Worm (Caenorhabditis elegans) whole organism, L1 larva: ENCODE results near the gene Y61B8B.3.

ENCODE experiments used
- C16A3.4 ChIP-seq: fragments of 150-350 bp; optimal IDR thresholded peaks from 2 replicates; lab custom pipeline; 2014; ENCODE audit warnings: missing biosample characterization, missing genetic modification characterization
- ama-1 ChIP-seq: fragments of 150-350 bp; optimal IDR thresholded peaks from 2 replicates; lab custom pipeline; 2014
- ceh-82 ChIP-seq, 3 experiments: fragments of 150-350 bp in 1 of 3; sonication (generic microtip) in 2 of 3; optimal IDR thresholded peaks; 2 replicates each; lab custom pipeline; 2014 to 2017; ENCODE audit warnings: missing biosample characterization in 3 of 3, missing genetic modification characterization in 3 of 3
- elt-2 ChIP-seq: sonication (generic microtip); optimal IDR thresholded peaks from 2 replicates; lab custom pipeline; 2016; ENCODE audit warnings: missing genetic modification characterization, mild to moderate bottlenecking, inconsistent platforms, missing compliant biosample characterization, missing genetic modification reagents
- lin-13 ChIP-seq: fragments of 150-350 bp; optimal IDR thresholded peaks from 2 replicates; lab custom pipeline; 2014; ENCODE audit warnings: missing biosample characterization, missing genetic modification reagents, missing genetic modification characterization
- lin-35 ChIP-seq, 2 experiments: fragments of 150-350 bp; optimal IDR thresholded peaks; 2 replicates each; lab custom pipeline; 2014; ENCODE audit warnings: missing biosample characterization in 2 of 2, missing genetic modification characterization in 2 of 2, missing genetic modification reagents in 2 of 2
- lsy-2 ChIP-seq, 2 experiments: fragments of 150-350 bp; optimal IDR thresholded peaks; 2 replicates each; lab custom pipeline; 2014; ENCODE audit warnings: missing biosample characterization in 2 of 2, missing genetic modification characterization in 2 of 2
- mdl-1 ChIP-seq, 2 experiments: fragments of 150-350 bp; optimal IDR thresholded peaks; 2 replicates each; lab custom pipeline; 2014 to 2017; ENCODE audit warnings: missing biosample characterization in 2 of 2, missing genetic modification characterization in 2 of 2, inconsistent platforms in 1 of 2
- unc-62 ChIP-seq: fragments of 150-350 bp; optimal IDR thresholded peaks from 2 replicates; lab custom pipeline; 2014; ENCODE audit warnings: missing biosample characterization, missing genetic modification reagents, missing genetic modification characterization
- vab-15 ChIP-seq: sonication (generic microtip); optimal IDR thresholded peaks from 2 replicates; lab custom pipeline; 2017; ENCODE audit warnings: missing genotype, mild to moderate bottlenecking, missing genetic modification characterization, missing compliant biosample characterization
- ztf-4 ChIP-seq: fragments of 150-350 bp; optimal IDR thresholded peaks from 2 replicates; lab custom pipeline; 2014; ENCODE audit warnings: missing biosample characterization, missing genetic modification characterization

DNA sequence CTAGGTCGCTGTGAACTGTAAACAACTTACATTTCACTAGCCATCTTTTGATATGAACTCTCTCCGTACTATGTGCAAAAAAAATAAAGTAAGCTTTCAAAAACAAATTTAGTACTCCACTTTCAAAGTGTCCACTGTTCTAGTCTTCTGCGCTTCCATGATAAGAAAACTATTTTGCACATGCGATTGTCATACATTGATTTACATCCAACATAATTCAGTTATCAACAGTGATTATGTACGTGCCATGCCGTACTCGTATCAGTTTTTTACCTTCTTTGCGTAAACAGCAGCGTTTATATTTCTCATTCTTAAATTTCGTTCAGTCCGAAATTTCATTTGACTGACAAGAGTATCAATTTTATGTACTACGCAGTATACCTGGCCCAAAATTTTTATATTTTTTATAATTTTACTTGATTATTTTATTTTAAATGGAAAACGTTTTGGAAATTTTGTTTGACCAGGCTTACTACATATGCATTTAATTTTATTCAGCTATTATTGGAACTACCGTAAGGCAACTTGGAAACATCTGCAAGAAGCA is 40.6 kb upstream of the Y61B8B.3 start, which contains the start of the genes fbxa-134 and F47H4.2:
- TF ChIP-seq C16A3.4 (tag; lab: Kevin White, UChicago) (no peak), lin-13 (no peak), mdl-1 (tag; optimal IDR thresholded peaks at IDR 0.05; lab: Kevin White, UChicago) (no peak), lsy-2 (tag; optimal IDR thresholded peaks at IDR 0.05; lab: Kevin White, UChicago) (no peak), elt-2 (tag; lab: Kevin White, UChicago) (peak; percentile 78), unc-62 (no peak), lin-35 (GFP tag; optimal IDR thresholded peaks at IDR 0.05; lab: Kevin White, UChicago) (no peak), ceh-82 (tag; optimal IDR thresholded peaks at IDR 0.05; lab: Kevin White, UChicago) (no peak), ama-1 (lab: Kevin White, UChicago) (no peak), vab-15 (tag; lab: Kevin White, UChicago) (no peak), ztf-4 (no peak)
